Fruit fly (Drosophila melanogaster): ENCODE data around the gene CG1545.

DNA sequence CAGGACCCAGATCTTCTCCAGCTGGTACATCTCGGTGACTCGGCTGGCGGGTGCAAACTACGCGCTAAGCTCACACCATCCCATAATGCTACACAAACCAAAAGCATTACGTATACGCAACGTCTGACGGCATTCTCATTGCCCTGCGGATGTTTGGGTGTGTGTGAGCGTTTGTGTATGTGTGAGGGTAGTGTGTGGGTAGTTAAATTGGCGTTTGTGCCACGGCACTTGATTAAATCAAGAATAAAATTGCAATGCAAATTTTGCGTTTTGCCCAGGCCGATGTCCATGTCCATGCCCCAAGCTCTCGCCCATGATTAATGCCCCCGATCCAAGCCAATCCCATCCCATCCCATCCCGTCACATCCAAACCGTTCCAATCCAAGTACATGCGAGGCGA, 6.0 kb downstream of the CG1545 start, which contains the start of gene CG1552:
- no peak for TF ChIP-seq h (optimal IDR thresholded peaks at IDR 0.05)
- no peak for TF ChIP-seq Sin3A (optimal IDR thresholded peaks at IDR 0.05)

All from Kc167 (cell line).